Fruit fly (Drosophila melanogaster) whole organism, embryonic: ENCODE measurements around the gene CG15439.

Experiments used
- Atf6 ChIP-seq: fragments of 200-800 bp; sonication (Bioruptor generic); IDR thresholded peaks from 2 replicates; pipeline ENCODE4 v1.3.6; 2022; ENCODE audit warnings: missing biosample characterization, missing genetic modification characterization
- CG10543 ChIP-seq: fragments of 200-800 bp; sonication (Bioruptor generic); optimal IDR thresholded peaks from 3 replicates; lab custom pipeline; 2017; ENCODE audit warnings: missing biosample characterization, mild to moderate bottlenecking, missing genetic modification characterization, moderate library complexity
- CG10654 ChIP-seq: fragments of 200-800 bp; sonication (Bioruptor generic); optimal IDR thresholded peaks from 2 replicates; lab custom pipeline; 2016; ENCODE audit warnings: missing biosample characterization, missing genetic modification characterization
- CG11247 ChIP-seq: fragments of 200-800 bp; sonication (Bioruptor generic); IDR thresholded peaks from 2 replicates; pipeline ENCODE4 v1.3.6; 2022; ENCODE audit warnings: missing biosample characterization, missing genetic modification characterization
- CG12659 ChIP-seq: fragments of 200-800 bp; sonication (Bioruptor generic); optimal IDR thresholded peaks from 3 replicates; lab custom pipeline; 2017; ENCODE audit warnings: mild to moderate bottlenecking, missing biosample characterization, missing genetic modification reagents, missing genetic modification characterization
- CG12769 ChIP-seq: fragments of 200-800 bp; sonication (Bioruptor generic); optimal IDR thresholded peaks from 2 replicates; lab custom pipeline; 2019; ENCODE audit warnings: missing biosample characterization, mild to moderate bottlenecking, missing genetic modification characterization, moderate library complexity
- CG13287 ChIP-seq: fragments of 200-800 bp; sonication (Bioruptor generic); IDR thresholded peaks from 2 replicates; pipeline ENCODE4 v1.3.6; 2022; ENCODE audit warnings: missing biosample characterization, missing genetic modification characterization; ENCODE audit not compliant: partially characterized antibody
- CG13624 ChIP-seq: fragments of 200-800 bp; sonication (Bioruptor generic); optimal IDR thresholded peaks from 2 replicates; lab custom pipeline; 2016; ENCODE audit warnings: missing biosample characterization, missing genetic modification characterization
- CG15696 ChIP-seq: fragments of 200-800 bp; sonication (Bioruptor generic); optimal IDR thresholded peaks from 2 replicates; lab custom pipeline; 2019; ENCODE audit warnings: missing biosample characterization, mild to moderate bottlenecking, missing genetic modification characterization, moderate library complexity
- CG17385 ChIP-seq: fragments of 200-800 bp; sonication (Bioruptor generic); optimal IDR thresholded peaks from 3 replicates; lab custom pipeline; 2018; ENCODE audit warnings: missing biosample characterization, mild to moderate bottlenecking, missing genetic modification characterization
- CG2199 ChIP-seq: fragments of 200-800 bp; sonication (Bioruptor generic); IDR thresholded peaks from 3 replicates; pipeline ENCODE4 v1.3.6; 2022; ENCODE audit warnings: missing biosample characterization, missing genetic modification characterization
- CG4360 ChIP-seq: fragments of 200-800 bp; sonication (Bioruptor generic); IDR thresholded peaks from 2 replicates; pipeline ENCODE4 v1.3.6; 2022; ENCODE audit warnings: missing biosample characterization, missing genetic modification characterization
- CG8388 ChIP-seq: fragments of 200-800 bp; sonication (Bioruptor generic); optimal IDR thresholded peaks from 2 replicates; lab custom pipeline; 2019; ENCODE audit warnings: missing biosample characterization, mild to moderate bottlenecking, missing genetic modification characterization, moderate library complexity
- CG9727 ChIP-seq: fragments of 200-800 bp; sonication (Bioruptor generic); optimal IDR thresholded peaks from 3 replicates; lab custom pipeline; 2017; ENCODE audit warnings: missing biosample characterization, mild to moderate bottlenecking, missing genetic modification characterization
- CG9817 ChIP-seq: fragments of 200-800 bp; sonication (Bioruptor generic); optimal IDR thresholded peaks from 2 replicates; lab custom pipeline; 2018; ENCODE audit warnings: missing biosample characterization, mild to moderate bottlenecking, missing genetic modification characterization, moderate library complexity
- D ChIP-seq, 2 experiments: fragments of 200-800 bp in 1 of 2; fragments of >200 bp in 1 of 2; sonication (Bioruptor generic) in 1 of 2; optimal IDR thresholded peaks; 2 replicates in 1 of 2; 3 replicates in 1 of 2; lab custom pipeline; 2017; ENCODE audit warnings: mild to moderate bottlenecking in 1 of 2, missing biosample characterization in 1 of 2, missing genetic modification characterization in 1 of 2, missing genetic modification reagents in 1 of 2
- D19A ChIP-seq: fragments of 200-800 bp; optimal IDR thresholded peaks from 3 replicates; lab custom pipeline; 2019; ENCODE audit warnings: missing biosample characterization, mild to moderate bottlenecking, missing genetic modification characterization, moderate library complexity
- Dek ChIP-seq: fragments of 200-800 bp; sonication (Bioruptor generic); optimal IDR thresholded peaks from 3 replicates; lab custom pipeline; 2019; ENCODE audit warnings: missing biosample characterization, mild to moderate bottlenecking, missing genetic modification characterization, moderate library complexity
- Drgx ChIP-seq: fragments of 200-800 bp; sonication (Bioruptor generic); IDR thresholded peaks from 2 replicates; pipeline ENCODE4 v1.3.6; 2022; ENCODE audit warnings: missing biosample characterization, missing genetic modification characterization
- GATAe ChIP-seq: fragments of 200-800 bp; sonication (Bioruptor generic); conservative IDR thresholded peaks from 2 replicates; pipeline ENCODE4 v1.3.6; 2022; ENCODE audit warnings: missing biosample characterization, missing genetic modification characterization
- Gsc ChIP-seq: fragments of 200-800 bp; sonication (Bioruptor generic); IDR thresholded peaks from 2 replicates; pipeline ENCODE4 v1.3.6; 2022; ENCODE audit warnings: missing biosample characterization, missing genetic modification characterization
- H15 ChIP-seq: fragments of 200-800 bp; sonication (Bioruptor generic); IDR thresholded peaks from 3 replicates; pipeline ENCODE4 v1.3.6; 2022; ENCODE audit warnings: missing biosample characterization, missing genetic modification characterization
- HLH54F ChIP-seq: fragments of 200-800 bp; sonication (Bioruptor generic); optimal IDR thresholded peaks from 3 replicates; lab custom pipeline; 2016; ENCODE audit warnings: missing biosample characterization, missing genetic modification characterization
- HmgD ChIP-seq: fragments of 200-800 bp; sonication (Bioruptor generic); optimal IDR thresholded peaks from 3 replicates; lab custom pipeline; 2016; ENCODE audit warnings: missing biosample characterization, missing genetic modification characterization
- Hr78 ChIP-seq, 2 experiments: fragments of 200-800 bp in 1 of 2; fragments of >200 bp in 1 of 2; sonication (Bioruptor generic) in 1 of 2; optimal IDR thresholded peaks; 2 replicates each; lab custom pipeline; 2017 to 2019; ENCODE audit warnings: missing biosample characterization in 2 of 2, missing genetic modification characterization in 2 of 2, mild to moderate bottlenecking in 1 of 2, moderate library complexity in 1 of 2
- Lpt ChIP-seq: fragments of >200 bp; optimal IDR thresholded peaks from 2 replicates; lab custom pipeline; 2018; ENCODE audit warnings: missing biosample characterization, missing genetic modification characterization
- Mad ChIP-seq: fragments of 200-800 bp; sonication (Bioruptor generic); optimal IDR thresholded peaks from 2 replicates; lab custom pipeline; 2016; ENCODE audit warnings: missing biosample characterization, missing genetic modification characterization
- Max ChIP-seq: fragments of 200-800 bp; sonication (Bioruptor generic); optimal IDR thresholded peaks from 2 replicates; lab custom pipeline; 2016; ENCODE audit warnings: missing biosample characterization, mild to moderate bottlenecking, missing genetic modification characterization
- Pdp1 ChIP-seq, 2 experiments: fragments of 200-800 bp; sonication (Bioruptor generic); optimal IDR thresholded peaks; 3 replicates each; lab custom pipeline; 2016; ENCODE audit warnings: missing biosample characterization in 2 of 2, missing genetic modification characterization in 2 of 2, mild to moderate bottlenecking in 1 of 2, moderate library complexity in 1 of 2
- Poxn ChIP-seq: fragments of 200-800 bp; sonication (Bioruptor generic); IDR thresholded peaks from 2 replicates; pipeline ENCODE4 v1.3.6; 2022; ENCODE audit warnings: missing biosample characterization, missing genetic modification characterization
- Ravus ChIP-seq: fragments of 200-800 bp; sonication (Bioruptor generic); IDR thresholded peaks from 2 replicates; pipeline ENCODE4 v1.3.6; 2022; ENCODE audit warnings: missing biosample characterization, missing genetic modification characterization
- Rfx ChIP-seq: fragments of 200-800 bp; sonication (Bioruptor generic); IDR thresholded peaks from 2 replicates; pipeline ENCODE4 v1.3.6; 2022; ENCODE audit warnings: missing biosample characterization, missing genetic modification characterization
- Sin3A ChIP-seq: fragments of >200 bp; optimal IDR thresholded peaks from 2 replicates; lab custom pipeline; 2018
- ac ChIP-seq: fragments of 200-800 bp; sonication (Bioruptor generic); optimal IDR thresholded peaks from 3 replicates; lab custom pipeline; 2017; ENCODE audit warnings: missing biosample characterization, mild to moderate bottlenecking, missing genetic modification characterization
- fd64A ChIP-seq: fragments of 200-800 bp; sonication (Bioruptor generic); optimal IDR thresholded peaks from 3 replicates; lab custom pipeline; 2018; ENCODE audit warnings: missing biosample characterization, mild to moderate bottlenecking, missing genetic modification characterization
- hth ChIP-seq: fragments of >200 bp; optimal IDR thresholded peaks from 2 replicates; lab custom pipeline; 2017; ENCODE audit warnings: inconsistent platforms
- ken ChIP-seq: fragments of 200-800 bp; sonication (Bioruptor generic); IDR thresholded peaks from 3 replicates; pipeline ENCODE4 v1.3.6; 2022; ENCODE audit warnings: missing biosample characterization, missing genetic modification characterization
- kni ChIP-seq: fragments of 200-800 bp; sonication (Bioruptor generic); optimal IDR thresholded peaks from 3 replicates; lab custom pipeline; 2017; ENCODE audit warnings: mild to moderate bottlenecking, missing biosample characterization, missing genetic modification reagents, missing genetic modification characterization
- lola ChIP-seq, 3 experiments: fragments of >200 bp in 2 of 3; fragments of 200-800 bp in 1 of 3; sonication (Bioruptor generic) in 1 of 3; optimal IDR thresholded peaks; 2 replicates each; lab custom pipeline; 2017 to 2019; ENCODE audit warnings: missing biosample characterization in 3 of 3, missing genetic modification characterization in 3 of 3, mild to moderate bottlenecking in 1 of 3, moderate library complexity in 1 of 3
- nmo ChIP-seq: fragments of 200-800 bp; sonication (Bioruptor generic); optimal IDR thresholded peaks from 2 replicates; lab custom pipeline; 2018; ENCODE audit warnings: missing biosample characterization, mild to moderate bottlenecking, missing genetic modification characterization, moderate library complexity
- org-1 ChIP-seq: fragments of 200-800 bp; sonication (Bioruptor generic); optimal IDR thresholded peaks from 2 replicates; lab custom pipeline; 2017; ENCODE audit warnings: missing biosample characterization, missing genetic modification characterization
- pb ChIP-seq: fragments of 200-800 bp; sonication (Bioruptor generic); optimal IDR thresholded peaks from 3 replicates; lab custom pipeline; 2016; ENCODE audit warnings: missing biosample characterization, missing genetic modification characterization
- scrt ChIP-seq: fragments of 200-800 bp; sonication (Bioruptor generic); optimal IDR thresholded peaks from 2 replicates; lab custom pipeline; 2018; ENCODE audit warnings: missing biosample characterization, mild to moderate bottlenecking, missing genetic modification characterization, moderate library complexity
- stc ChIP-seq: fragments of 200-800 bp; sonication (Bioruptor generic); IDR thresholded peaks from 2 replicates; pipeline ENCODE4 v1.3.6; 2022; ENCODE audit warnings: missing biosample characterization, missing genetic modification characterization
- tap ChIP-seq: fragments of 200-800 bp; optimal IDR thresholded peaks from 3 replicates; lab custom pipeline; 2019; ENCODE audit warnings: missing biosample characterization, mild to moderate bottlenecking, missing genetic modification characterization, moderate library complexity
- tna ChIP-seq: fragments of 200-800 bp; sonication (Bioruptor generic); IDR thresholded peaks from 2 replicates; pipeline ENCODE4 v1.3.6; 2022; ENCODE audit warnings: missing biosample characterization, missing genetic modification characterization; ENCODE audit not compliant: partially characterized antibody
- unc-4 ChIP-seq: fragments of 200-800 bp; sonication (Bioruptor generic); IDR thresholded peaks from 2 replicates; pipeline ENCODE4 v1.3.6; 2022; ENCODE audit warnings: missing biosample characterization, missing genetic modification characterization; ENCODE audit not compliant: partially characterized antibody
- vvl ChIP-seq: fragments of 200-800 bp; sonication (Bioruptor generic); IDR thresholded peaks from 2 replicates; pipeline ENCODE4 v1.3.6; 2022; ENCODE audit warnings: missing biosample characterization, missing genetic modification characterization

Gene CG15439

DNA sequence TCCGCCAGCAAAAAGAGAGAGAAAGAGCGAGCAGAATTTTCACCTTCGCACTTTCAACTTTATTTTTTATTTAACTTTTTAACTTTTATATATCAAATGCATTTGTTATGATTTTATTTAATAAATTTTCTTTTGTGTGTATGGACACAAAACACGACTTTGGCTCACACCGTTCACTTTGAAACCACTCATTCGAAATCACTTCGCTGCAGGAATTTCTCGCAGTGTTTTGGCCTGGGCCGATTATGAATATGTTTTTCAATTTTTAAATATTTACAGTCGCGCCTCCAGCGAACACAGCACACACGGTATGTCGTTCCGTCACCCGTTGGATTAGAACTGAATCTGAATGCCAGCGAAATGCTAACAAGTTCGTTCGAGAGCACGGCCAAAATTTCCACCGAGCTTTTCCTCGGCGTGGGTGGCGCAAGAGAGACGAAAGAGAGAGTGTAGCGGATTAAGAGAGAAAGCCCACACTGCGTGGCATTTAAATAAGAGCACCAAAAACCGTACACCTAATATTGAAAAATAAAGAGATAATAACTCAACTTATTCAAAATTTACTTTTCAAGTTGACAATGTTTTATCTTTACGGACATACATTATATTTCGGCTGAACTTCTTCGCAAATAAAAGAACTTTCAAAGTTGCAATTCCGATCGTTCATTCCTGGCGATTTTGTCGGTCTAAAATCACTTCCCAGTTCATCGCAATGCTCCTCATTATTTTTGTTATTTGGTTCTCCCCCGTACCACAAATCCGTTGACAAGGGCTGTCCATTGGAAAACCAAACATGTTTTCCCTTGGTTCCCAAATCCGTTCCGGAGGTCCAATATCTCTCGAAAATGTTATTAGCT, 11.7 kb downstream of the CG15439 start, which contains the start of gene CG15431 (continued):
- TF ChIP-seq CG11247 (GFP tag; lab: Robert Waterston, UW) = peak; percentile 58
- peak; percentile 11 to 60 for TF ChIP-seq Pdp1 (GFP tag; optimal IDR thresholded peaks at IDR 0.05; lab: Kevin White, UChicago)
- peak; percentile 55 for TF ChIP-seq scrt (GFP tag; lab: Kevin White, UChicago)
- no peak; the same call in 2 of the 3 replicates for TF ChIP-seq CG2199
- no peak for TF ChIP-seq CG8388 (GFP tag; lab: Kevin White, UChicago)
- TF ChIP-seq Dek (tag; lab: Kevin White, UChicago) = peak; percentile 68
- TF ChIP-seq D (optimal IDR thresholded peaks at IDR 0.05; lab: Kevin White, UChicago) = no peak
- no peak for TF ChIP-seq D (GFP tag; optimal IDR thresholded peaks at IDR 0.05; lab: Kevin White, UChicago)
- TF ChIP-seq Max (GFP tag; lab: Kevin White, UChicago) = peak; percentile 53
- 0 out of 2 replicates have a peak, but pooled peaks have one; percentile 15 for TF ChIP-seq CG13287 (GFP tag; lab: Robert Waterston, UW)
- peak; percentile 46 for TF ChIP-seq HLH54F (GFP tag; lab: Kevin White, UChicago)
- no peak for TF ChIP-seq fd64A (GFP tag; lab: Kevin White, UChicago)
- no peak for TF ChIP-seq HmgD (GFP tag; lab: Kevin White, UChicago)
- 0 out of 3 replicates have a peak, but pooled peaks have one; percentile 42 for TF ChIP-seq ken (GFP tag; lab: Robert Waterston, UW)
- peak; percentile 31 for TF ChIP-seq nmo (GFP tag; lab: Kevin White, UChicago)
- peak; percentile 43 for TF ChIP-seq CG10654 (GFP tag; lab: Kevin White, UChicago)
- no peak for TF ChIP-seq Gsc
- TF ChIP-seq Rfx = peak; percentile 73
- TF ChIP-seq CG17385 (GFP tag; lab: Kevin White, UChicago) = peak; percentile 31
- no peak for TF ChIP-seq pb (GFP tag; lab: Kevin White, UChicago)
- TF ChIP-seq hth (lab: Kevin White, UChicago) = no peak
- no peak for TF ChIP-seq lola (GFP tag; optimal IDR thresholded peaks at IDR 0.05; lab: Kevin White, UChicago)
- peak; percentile 65; the same call in 2 of the 3 replicates for TF ChIP-seq H15
- TF ChIP-seq org-1 (GFP tag; lab: Kevin White, UChicago) = no peak
- peak; percentile 31; the same call in 1 of the 2 replicates for TF ChIP-seq stc (GFP tag; lab: Robert Waterston, UW)
- 0 out of 2 replicates have a peak, but pooled peaks have one; percentile 49 for TF ChIP-seq Drgx
- peak; percentile 39 for TF ChIP-seq CG12659 (GFP tag; lab: Kevin White, UChicago)
- TF ChIP-seq Sin3A (lab: Kevin White, UChicago) = no peak
- no peak for TF ChIP-seq CG10543
- TF ChIP-seq Ravus = no peak
- no peak for TF ChIP-seq D19A (tag; lab: Kevin White, UChicago)
- no peak for TF ChIP-seq CG4360 (GFP tag; lab: Robert Waterston, UW)
- no peak for TF ChIP-seq GATAe
- TF ChIP-seq Mad (GFP tag; lab: Kevin White, UChicago) = peak; percentile 41
- TF ChIP-seq vvl (GFP tag; lab: Robert Waterston, UW) = peak; percentile 76
- no peak for TF ChIP-seq CG12769 (tag; lab: Kevin White, UChicago)
- TF ChIP-seq ac = no peak
- TF ChIP-seq Atf6 = peak; percentile 80
- no peak for TF ChIP-seq Poxn (GFP tag; lab: Robert Waterston, UW)
- no peak for TF ChIP-seq Hr78 (GFP tag; optimal IDR thresholded peaks at IDR 0.05; lab: Kevin White, UChicago)
- peak; percentile 25 for TF ChIP-seq CG13624 (GFP tag; lab: Kevin White, UChicago)
- no peak for TF ChIP-seq kni (GFP tag; lab: Kevin White, UChicago)
- TF ChIP-seq tap (tag; lab: Kevin White, UChicago) = peak; percentile 24
- TF ChIP-seq tna = no peak
- TF ChIP-seq CG9727 (GFP tag; lab: Kevin White, UChicago) = peak; percentile 44
- TF ChIP-seq unc-4 = no peak
- no peak for TF ChIP-seq Lpt
- TF ChIP-seq CG9817 = peak; percentile 29
- no peak for TF ChIP-seq CG15696 (tag; lab: Kevin White, UChicago)
